Worm (Caenorhabditis elegans) whole organism, L2 larva: ENCODE results near the gene F08F8.11.

ENCODE experiments used
- nhr-237 ChIP-seq: fragments of 150-350 bp; optimal IDR thresholded peaks from 2 replicates; lab custom pipeline; 2014; ENCODE audit warnings: missing biosample characterization, missing genetic modification characterization
- snpc-4 ChIP-seq: fragments of 150-350 bp; optimal IDR thresholded peaks from 2 replicates; lab custom pipeline; 2014; ENCODE audit warnings: missing biosample characterization, missing genetic modification characterization

- TF ChIP-seq nhr-237 (tag; lab: Kevin White, UChicago): no peak
- no peak for TF ChIP-seq snpc-4 (tag; lab: Kevin White, UChicago)
These were observed 42.4 kb upstream of the F08F8.11 start for ce11 chrIII:7323331-7323730.
